Worm (Caenorhabditis elegans): ENCODE data around the gene osm-7.

Gene osm-7

ce11 chrIII:13622268-13622667, 46.3 kb downstream of the osm-7 start, which contains the start of gene hip-1 (continued):
- TF ChIP-seq lsy-27 (tag; optimal IDR thresholded peaks at IDR 0.05; ENCODE audit: borderline replicate concordance, insufficient read depth): no peak
- TF ChIP-seq lir-1 (GFP tag; conservative IDR thresholded peaks at IDR 0.05): no peak
- TF ChIP-seq unc-62 (GFP tag; optimal IDR thresholded peaks at IDR 0.05): no peak
- no peak for TF ChIP-seq egl-18 (GFP tag; IDR thresholded peaks at IDR 0.05)
- TF ChIP-seq attf-5 (GFP tag; optimal IDR thresholded peaks at IDR 0.05): peak; percentile 62
- TF ChIP-seq B0336.3 (GFP tag; IDR thresholded peaks at IDR 0.05): no peak
- peak; percentile 30 for TF ChIP-seq tlf-1 (GFP tag; optimal IDR thresholded peaks at IDR 0.05)
- TF ChIP-seq atf-7 (tag; optimal IDR thresholded peaks at IDR 0.05): no peak
- TF ChIP-seq B0019.2 (GFP tag; conservative IDR thresholded peaks at IDR 0.05): no peak
- TF ChIP-seq F22D6.2 (tag; optimal IDR thresholded peaks at IDR 0.05): no peak
- TF ChIP-seq athp-1 (tag; optimal IDR thresholded peaks at IDR 0.05): no peak
- no peak for TF ChIP-seq hmg-20 (GFP tag; IDR thresholded peaks at IDR 0.05)
- TF ChIP-seq mcd-1 (GFP tag; IDR thresholded peaks at IDR 0.05): 0 out of 2 replicates have a peak, but pooled peaks have one; percentile 26
- no peak for TF ChIP-seq ZK185.1 (tag; optimal IDR thresholded peaks at IDR 0.05; ENCODE audit: poor library complexity, severe bottlenecking)
- TF ChIP-seq pha-4 (tag; optimal IDR thresholded peaks at IDR 0.05): peak; percentile 6
- no peak for TF ChIP-seq F57C9.4 (tag; optimal IDR thresholded peaks at IDR 0.05)
- TF ChIP-seq ceh-100 (GFP tag; IDR thresholded peaks at IDR 0.05): no peak
- TF ChIP-seq zim-3 (tag; optimal IDR thresholded peaks at IDR 0.05): no peak
- TF ChIP-seq ztf-28 (GFP tag; IDR thresholded peaks at IDR 0.05): no peak
- no peak for TF ChIP-seq ztf-26 (tag; optimal IDR thresholded peaks at IDR 0.05)
- no peak for TF ChIP-seq ztf-3 (GFP tag; optimal IDR thresholded peaks at IDR 0.05)
- no peak for TF ChIP-seq nhr-120 (GFP tag; IDR thresholded peaks at IDR 0.05)
- peak; percentile 54 for TF ChIP-seq tbp1 (GFP tag; optimal IDR thresholded peaks at IDR 0.05)
- TF ChIP-seq snpc-4 (GFP tag; optimal IDR thresholded peaks at IDR 0.05): no peak
- TF ChIP-seq snpc-4 (tag; optimal IDR thresholded peaks at IDR 0.05): peak in 2 of 4 experiments; percentile 1 to 26
- no peak for TF ChIP-seq attf-3 (GFP tag; conservative IDR thresholded peaks at IDR 0.05)
- no peak for TF ChIP-seq gei-17 (GFP tag; optimal IDR thresholded peaks at IDR 0.05)
- peak in 1 of 3 experiments; percentile 65 for TF ChIP-seq lin-35 (GFP tag; optimal IDR thresholded peaks at IDR 0.05)
- TF ChIP-seq F57A8.1 (GFP tag; optimal IDR thresholded peaks at IDR 0.05): no peak
- no peak for TF ChIP-seq egrh-3 (GFP tag; IDR thresholded peaks at IDR 0.05)
- TF ChIP-seq C06A6.2 (GFP tag; conservative IDR thresholded peaks at IDR 0.05): no peak
- no peak for TF ChIP-seq nhr-80 (tag; optimal IDR thresholded peaks at IDR 0.05)
- TF ChIP-seq snpc-1.1 (tag; optimal IDR thresholded peaks at IDR 0.05; ENCODE audit: insufficient read depth): no peak
- TF ChIP-seq somi-1 (GFP tag; optimal IDR thresholded peaks at IDR 0.05): no peak
- no peak for TF ChIP-seq tbx-9 (tag; optimal IDR thresholded peaks at IDR 0.05; ENCODE audit: borderline replicate concordance)
- no peak for TF ChIP-seq bed-1 (GFP tag; IDR thresholded peaks at IDR 0.05)
- peak; percentile 36 for TF ChIP-seq snpc-1.3 (tag; optimal IDR thresholded peaks at IDR 0.05; ENCODE audit: insufficient read depth)
- no peak for TF ChIP-seq F49E8.2 (tag; optimal IDR thresholded peaks at IDR 0.05; ENCODE audit: insufficient read depth)
- TF ChIP-seq Y95B8A.8 (GFP tag; IDR thresholded peaks at IDR 0.05): no peak
- no peak for TF ChIP-seq zfh-2 (GFP tag; conservative IDR thresholded peaks at IDR 0.05)
- TF ChIP-seq lsl-1 (GFP tag; optimal IDR thresholded peaks at IDR 0.05): peak; percentile 63
- TF ChIP-seq madf-6 (GFP tag; IDR thresholded peaks at IDR 0.05): peak; percentile 83
- TF ChIP-seq lin-40 (tag; optimal IDR thresholded peaks at IDR 0.05): no peak
- TF ChIP-seq D2030.7 (GFP tag; IDR thresholded peaks at IDR 0.05): peak; percentile 71
- no peak for TF ChIP-seq C17E4.6 (GFP tag; IDR thresholded peaks at IDR 0.05)
- TF ChIP-seq F39B2.1 (GFP tag; IDR thresholded peaks at IDR 0.05): no peak
- no peak for TF ChIP-seq hlh-26 (GFP tag; conservative IDR thresholded peaks at IDR 0.05)
- TF ChIP-seq lin-26 (GFP tag; IDR thresholded peaks at IDR 0.05): no peak
- TF ChIP-seq bed-2 (GFP tag; IDR thresholded peaks at IDR 0.05): no peak
